Fruit fly (Drosophila melanogaster): Measurements from ENCODE around the gene NO66.

Gene NO66

dm6 chrX:4366196-4366595, 47.0 kb downstream of the NO66 start, which contains the start of gene CG3626 (continued):
- TF ChIP-seq CoRest (tag; optimal IDR thresholded peaks at IDR 0.05) (peak; percentile 51), Dp (GFP tag; optimal IDR thresholded peaks at IDR 0.05) (peak; percentile 50), cato (GFP tag; optimal IDR thresholded peaks at IDR 0.05; ENCODE audit: borderline replicate concordance) (no peak), CG16815 (GFP tag; optimal IDR thresholded peaks at IDR 0.05) (no peak), CG5245 (GFP tag; optimal IDR thresholded peaks at IDR 0.05) (no peak), CG3163 (GFP tag; optimal IDR thresholded peaks at IDR 0.05) (peak; percentile 23), CG4820 (GFP tag; optimal IDR thresholded peaks at IDR 0.05) (no peak), Doc2 (GFP tag; IDR thresholded peaks at IDR 0.05) (no peak), pita (GFP tag; optimal IDR thresholded peaks at IDR 0.05) (peak; percentile 86), CG11398 (GFP tag; optimal IDR thresholded peaks at IDR 0.05) (no peak), Side (GFP tag; optimal IDR thresholded peaks at IDR 0.05) (peak; percentile 35), nau (GFP tag; optimal IDR thresholded peaks at IDR 0.05) (no peak), CG32767 (GFP tag; IDR thresholded peaks at IDR 0.05) (no peak), CG1832 (GFP tag; optimal IDR thresholded peaks at IDR 0.05) (no peak), Dref (GFP tag; IDR thresholded peaks at IDR 0.05) (peak; percentile 58), CG16813 (GFP tag; IDR thresholded peaks at IDR 0.05; ENCODE audit: partially characterized antibody) (peak; percentile 85), mam (GFP tag; optimal IDR thresholded peaks at IDR 0.05) (peak; percentile 53), gem (tag; optimal IDR thresholded peaks at IDR 0.05) (no peak), Jarid2 (GFP tag; optimal IDR thresholded peaks at IDR 0.05) (peak; percentile 9), jigr1 (GFP tag; IDR thresholded peaks at IDR 0.05) (no peak), aop (GFP tag; IDR thresholded peaks at IDR 0.05) (no peak), CG7271 (tag; optimal IDR thresholded peaks at IDR 0.05) (no peak), CG34422 (GFP tag; IDR thresholded peaks at IDR 0.05) (no peak), chinmo (GFP tag; IDR thresholded peaks at IDR 0.05; ENCODE audit: partially characterized antibody) (no peak), Spps (tag; optimal IDR thresholded peaks at IDR 0.05) (no peak), NK7.1 (GFP tag; optimal IDR thresholded peaks at IDR 0.05) (no peak), CG6854 (GFP tag; optimal IDR thresholded peaks at IDR 0.05) (no peak), bcd (GFP tag; optimal IDR thresholded peaks at IDR 0.05) (peak; percentile 27), gsb-n (tag; optimal IDR thresholded peaks at IDR 0.05) (no peak), usp (GFP tag; optimal IDR thresholded peaks at IDR 0.05) (no peak), CG3281 (GFP tag; optimal IDR thresholded peaks at IDR 0.05) (no peak), rib (GFP tag; IDR thresholded peaks at IDR 0.05) (no peak), CG15514 (GFP tag; optimal IDR thresholded peaks at IDR 0.05) (peak; percentile 71), insv (GFP tag; optimal IDR thresholded peaks at IDR 0.05) (peak in 1 of 2 experiments; percentile 23), HHEX (GFP tag; optimal IDR thresholded peaks at IDR 0.05) (no peak), CG42726 (GFP tag; IDR thresholded peaks at IDR 0.05; ENCODE audit: partially characterized antibody) (peak; percentile 91), tx (GFP tag; optimal IDR thresholded peaks at IDR 0.05) (no peak), eyg (GFP tag; optimal IDR thresholded peaks at IDR 0.05) (no peak), Hr3 (GFP tag; optimal IDR thresholded peaks at IDR 0.05) (no peak), Awh (GFP tag; IDR thresholded peaks at IDR 0.05) (no peak), Mad (GFP tag; optimal IDR thresholded peaks at IDR 0.05) (no peak), Abd-B (GFP tag; optimal IDR thresholded peaks at IDR 0.05) (peak; percentile 38), CG16779 (GFP tag; IDR thresholded peaks at IDR 0.05) (no peak), CG14965 (GFP tag; optimal IDR thresholded peaks at IDR 0.05; ENCODE audit: borderline replicate concordance) (no peak), Usf (GFP tag; optimal IDR thresholded peaks at IDR 0.05) (no peak), pum (GFP tag; optimal IDR thresholded peaks at IDR 0.05) (no peak), CG6254 (GFP tag; optimal IDR thresholded peaks at IDR 0.05) (no peak), CG11093 (GFP tag; IDR thresholded peaks at IDR 0.05) (no peak), Med (GFP tag) (peak; percentile 92), CG17186 (GFP tag; optimal IDR thresholded peaks at IDR 0.05) (peak; percentile 21), NFAT (GFP tag; IDR thresholded peaks at IDR 0.05) (no peak), H15 (GFP tag; IDR thresholded peaks at IDR 0.05) (no peak)

All from whole organism, embryonic.